Worm (Caenorhabditis elegans): Measurements from ENCODE around the gene K01A2.10.

DNA sequence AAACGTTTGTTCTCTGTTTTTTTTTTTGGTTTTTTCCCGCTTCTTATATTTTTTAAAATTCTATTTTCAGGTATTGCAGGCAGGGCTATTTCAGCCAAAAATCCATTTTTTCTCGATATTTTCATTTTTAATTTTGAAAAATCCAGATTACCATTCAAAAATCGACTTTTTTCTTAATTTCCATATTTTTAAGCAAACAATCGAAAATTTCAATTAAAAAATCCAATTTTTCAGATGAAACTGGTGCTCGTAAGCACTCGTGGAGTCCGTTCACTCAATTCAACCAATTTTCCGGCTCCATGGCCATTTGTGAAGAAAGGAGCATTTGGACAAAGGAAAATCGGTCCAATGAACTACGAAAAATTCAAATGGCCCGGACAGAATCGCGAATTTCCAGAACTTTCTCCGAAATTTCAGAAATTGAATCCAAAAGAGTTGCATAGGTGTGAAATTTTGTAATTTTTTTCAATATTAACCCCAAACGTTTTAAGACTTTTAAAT is 34.1 kb downstream of the K01A2.10 start, which contains the start of gene mrpl-41:
- TF ChIP-seq gmeb-2 (tag; optimal IDR thresholded peaks at IDR 0.05): no peak
- TF ChIP-seq ceh-45 (GFP tag; IDR thresholded peaks at IDR 0.05): no peak
- no peak for TF ChIP-seq pqm-1 (tag; optimal IDR thresholded peaks at IDR 0.05)

Measured in whole organism, late embryonic.